Worm (Caenorhabditis elegans): ENCODE results near the gene R09D1.14.

- TF ChIP-seq ref-1 (GFP tag; conservative IDR thresholded peaks at IDR 0.05) (no peak), klf-2 (GFP tag; conservative IDR thresholded peaks at IDR 0.05) (no peak)
Measured at ce11 chrII:9490589-9490988, 31.2 kb upstream of the R09D1.14 start.
